Fruit fly (Drosophila melanogaster): Measurements from ENCODE around the gene ex.

ex gene

DNA sequence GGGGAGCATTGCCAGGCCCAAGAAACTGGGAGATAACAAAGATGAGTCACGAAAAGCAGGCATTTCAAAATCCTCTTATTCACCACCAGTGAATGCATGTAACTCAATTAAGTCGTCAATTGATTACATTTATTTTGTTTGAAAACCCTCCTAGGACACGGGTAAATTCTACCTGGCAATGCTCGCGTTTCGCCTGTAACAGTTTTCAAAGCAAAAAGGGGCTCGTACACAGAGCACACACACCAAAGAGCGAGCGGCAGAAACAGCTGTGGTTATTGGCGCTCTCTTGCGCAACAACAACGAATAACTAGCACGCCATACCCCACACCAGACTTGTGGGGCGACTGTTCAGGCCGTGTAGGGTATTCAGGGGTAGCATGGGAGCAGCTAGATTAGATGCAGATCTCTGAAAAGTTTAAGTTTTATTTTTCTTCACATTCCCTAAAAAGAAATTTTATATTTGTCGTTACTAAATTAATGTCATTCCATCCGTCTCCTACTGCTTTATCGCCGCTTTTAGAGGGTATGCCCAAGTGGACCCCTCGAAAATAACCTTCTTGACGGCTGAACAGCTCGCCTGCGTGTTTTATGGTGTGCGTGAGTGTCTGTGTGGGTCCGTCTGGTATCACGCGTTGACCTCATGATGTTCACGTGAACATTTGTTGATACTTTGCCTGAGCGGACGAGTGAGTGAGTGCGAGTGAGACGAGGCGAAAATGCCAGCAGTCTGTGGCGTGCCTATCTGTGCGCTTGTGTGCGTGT lies 49.8 kb downstream of the ex start (continued):
- TF ChIP-seq Eip74EF (GFP tag; optimal IDR thresholded peaks at IDR 0.05) (peak in 1 of 2 experiments; percentile 100), scrt (GFP tag; optimal IDR thresholded peaks at IDR 0.05) (peak; percentile 100), CG8924 (tag; optimal IDR thresholded peaks at IDR 0.05) (peak; percentile 100), CG34224 (GFP tag; IDR thresholded peaks at IDR 0.05; ENCODE audit: partially characterized antibody) (no peak), trem (tag; optimal IDR thresholded peaks at IDR 0.05) (peak; percentile 98), CG2120 (GFP tag; optimal IDR thresholded peaks at IDR 0.05) (peak; percentile 100), Bteb2 (GFP tag; optimal IDR thresholded peaks at IDR 0.05) (peak; percentile 100), CG2202 (tag; optimal IDR thresholded peaks at IDR 0.05) (peak; percentile 100), CG9797 (GFP tag; optimal IDR thresholded peaks at IDR 0.05) (peak; percentile 97), Dll (GFP tag; IDR thresholded peaks at IDR 0.05; ENCODE audit: partially characterized antibody) (no peak), HmgZ (tag; optimal IDR thresholded peaks at IDR 0.05) (peak; percentile 100), emc (GFP tag; optimal IDR thresholded peaks at IDR 0.05) (peak; percentile 100), CG14667 (GFP tag; IDR thresholded peaks at IDR 0.05) (no peak), Med (GFP tag) (peak; percentile 100), exex (tag; optimal IDR thresholded peaks at IDR 0.05) (peak; percentile 100), Oaz (GFP tag; IDR thresholded peaks at IDR 0.05) (no peak), CG12744 (GFP tag; optimal IDR thresholded peaks at IDR 0.05) (peak; percentile 100), gro (GFP tag; optimal IDR thresholded peaks at IDR 0.05) (peak; percentile 100), CG31441 (GFP tag; IDR thresholded peaks at IDR 0.05) (no peak), Gsc (GFP tag; IDR thresholded peaks at IDR 0.05) (no peak), CG2712 (tag; optimal IDR thresholded peaks at IDR 0.05) (peak; percentile 100), CG10366 (GFP tag; IDR thresholded peaks at IDR 0.05) (no peak), Kr (GFP tag; optimal IDR thresholded peaks at IDR 0.05) (peak; percentile 99), danr (GFP tag; IDR thresholded peaks at IDR 0.05) (no peak), bab2 (GFP tag; optimal IDR thresholded peaks at IDR 0.05) (peak; percentile 100), Rx (GFP tag; IDR thresholded peaks at IDR 0.05) (no peak), CG7357 (GFP tag; IDR thresholded peaks at IDR 0.05) (peak; percentile 100), CG11695 (GFP tag; IDR thresholded peaks at IDR 0.05) (no peak), nau (GFP tag; optimal IDR thresholded peaks at IDR 0.05) (peak; percentile 100), ewg (GFP tag; optimal IDR thresholded peaks at IDR 0.05) (peak; percentile 100), CG12219 (GFP tag; optimal IDR thresholded peaks at IDR 0.05) (peak; percentile 100), Camta (GFP tag; optimal IDR thresholded peaks at IDR 0.05) (peak; percentile 100), pum (GFP tag; optimal IDR thresholded peaks at IDR 0.05) (peak; percentile 100), CG1602 (GFP tag; optimal IDR thresholded peaks at IDR 0.05) (peak; percentile 100), pb (GFP tag; optimal IDR thresholded peaks at IDR 0.05) (peak; percentile 100), CG9876 (GFP tag; optimal IDR thresholded peaks at IDR 0.05) (peak; percentile 100), NFAT (GFP tag; IDR thresholded peaks at IDR 0.05) (no peak), CG12236 (GFP tag; optimal IDR thresholded peaks at IDR 0.05) (peak; percentile 100), CG12299 (tag; optimal IDR thresholded peaks at IDR 0.05) (peak; percentile 100), CG33213 (GFP tag; optimal IDR thresholded peaks at IDR 0.05) (peak; percentile 100), CrebB (tag; optimal IDR thresholded peaks at IDR 0.05) (peak; percentile 100), CG15696 (tag; optimal IDR thresholded peaks at IDR 0.05) (peak; percentile 100), CG10274 (GFP tag; optimal IDR thresholded peaks at IDR 0.05) (peak; percentile 98), HLH4C (GFP tag; IDR thresholded peaks at IDR 0.05; ENCODE audit: partially characterized antibody) (no peak), CG11247 (GFP tag; IDR thresholded peaks at IDR 0.05) (no peak), PHDP (tag; optimal IDR thresholded peaks at IDR 0.05) (peak; percentile 100), Drgx (GFP tag; IDR thresholded peaks at IDR 0.05) (no peak), zen2 (GFP tag; IDR thresholded peaks at IDR 0.05; ENCODE audit: partially characterized antibody) (no peak), cad (GFP tag; optimal IDR thresholded peaks at IDR 0.05) (no peak), btn (GFP tag; optimal IDR thresholded peaks at IDR 0.05) (peak; percentile 100)
